Fruit fly (Drosophila melanogaster) whole organism, embryonic: ENCODE data around the gene InR.
A peak's percentile ranks its signal among the peaks of the same experiment; 100 is the strongest.

Experiments
- Asciz ChIP-seq: fragments of 200-800 bp; sonication (Bioruptor generic); optimal IDR thresholded peaks from 2 replicates; lab custom pipeline; 2017; ENCODE audit warnings: missing biosample characterization, mild to moderate bottlenecking, missing genetic modification characterization, missing genetic modification reagents
- CG10979 ChIP-seq: fragments of 200-800 bp; sonication (Bioruptor generic); optimal IDR thresholded peaks from 2 replicates; lab custom pipeline; 2018; ENCODE audit warnings: missing biosample characterization, mild to moderate bottlenecking, missing genetic modification characterization, moderate library complexity
- CG12155 ChIP-seq: fragments of 200-800 bp; sonication (Bioruptor generic); optimal IDR thresholded peaks from 3 replicates; lab custom pipeline; 2016; ENCODE audit warnings: missing biosample characterization, missing genetic modification characterization
- CG13296 ChIP-seq: fragments of 200-800 bp; sonication (Bioruptor generic); optimal IDR thresholded peaks from 3 replicates; lab custom pipeline; 2018; ENCODE audit warnings: missing biosample characterization, mild to moderate bottlenecking, missing genetic modification characterization
- CG15073 ChIP-seq: fragments of 200-800 bp; sonication (Bioruptor generic); optimal IDR thresholded peaks from 2 replicates; lab custom pipeline; 2016; ENCODE audit warnings: missing biosample characterization, missing genetic modification characterization
- CG16779 ChIP-seq: fragments of 200-800 bp; sonication (Bioruptor generic); IDR thresholded peaks from 2 replicates; pipeline ENCODE4 v1.3.6; 2022; ENCODE audit warnings: missing biosample characterization, missing genetic modification characterization
- CG18262 ChIP-seq: fragments of 200-800 bp; optimal IDR thresholded peaks from 3 replicates; lab custom pipeline; 2019; ENCODE audit warnings: missing biosample characterization, mild to moderate bottlenecking, missing genetic modification characterization, moderate library complexity
- CG18599 ChIP-seq: fragments of 200-800 bp; sonication (Bioruptor generic); optimal IDR thresholded peaks from 3 replicates; lab custom pipeline; 2017; ENCODE audit warnings: missing biosample characterization, missing genetic modification characterization, mild to moderate bottlenecking, moderate library complexity, missing genetic modification reagents
- CG18619 ChIP-seq: fragments of 200-800 bp; sonication (Bioruptor generic); optimal IDR thresholded peaks from 3 replicates; lab custom pipeline; 2017; ENCODE audit warnings: missing biosample characterization, mild to moderate bottlenecking, missing genetic modification characterization
- CG2678 ChIP-seq: fragments of 200-800 bp; sonication (Bioruptor generic); optimal IDR thresholded peaks from 3 replicates; lab custom pipeline; 2019; ENCODE audit warnings: missing biosample characterization, mild to moderate bottlenecking, missing genetic modification characterization, moderate library complexity
- CG31441 ChIP-seq: fragments of 200-800 bp; sonication (Bioruptor generic); IDR thresholded peaks from 2 replicates; pipeline ENCODE4 v1.3.6; 2022; ENCODE audit warnings: missing biosample characterization, missing genetic modification characterization
- CG33557 ChIP-seq: fragments of 200-800 bp; sonication (Bioruptor generic); optimal IDR thresholded peaks from 2 replicates; lab custom pipeline; 2019; ENCODE audit warnings: missing biosample characterization, mild to moderate bottlenecking, missing genetic modification characterization, moderate library complexity
- CG34422 ChIP-seq: fragments of 200-800 bp; sonication (Bioruptor generic); IDR thresholded peaks from 3 replicates; pipeline ENCODE4 v1.3.6; 2022; ENCODE audit warnings: missing biosample characterization, missing genetic modification characterization
- CG6272 ChIP-seq: fragments of 200-800 bp; sonication (Bioruptor generic); IDR thresholded peaks from 2 replicates; pipeline ENCODE4 v1.3.6; 2022; ENCODE audit warnings: missing biosample characterization, missing genetic modification characterization
- CG6654 ChIP-seq: fragments of 200-800 bp; sonication (Bioruptor generic); optimal IDR thresholded peaks from 2 replicates; lab custom pipeline; 2017; ENCODE audit warnings: missing biosample characterization, mild to moderate bottlenecking, missing genetic modification characterization
- CG6683 ChIP-seq: fragments of 200-800 bp; sonication (Bioruptor generic); optimal IDR thresholded peaks from 2 replicates; lab custom pipeline; 2017; ENCODE audit warnings: missing biosample characterization, mild to moderate bottlenecking, missing genetic modification characterization, missing genetic modification reagents
- CG8388 ChIP-seq: fragments of 200-800 bp; sonication (Bioruptor generic); optimal IDR thresholded peaks from 2 replicates; lab custom pipeline; 2019; ENCODE audit warnings: missing biosample characterization, mild to moderate bottlenecking, missing genetic modification characterization, moderate library complexity
- CoRest ChIP-seq: fragments of 200-800 bp; sonication (Bioruptor generic); optimal IDR thresholded peaks from 3 replicates; lab custom pipeline; 2018; ENCODE audit warnings: missing biosample characterization, mild to moderate bottlenecking, missing genetic modification characterization, moderate library complexity
- E2f1 ChIP-seq: fragments of 200-800 bp; sonication (Bioruptor generic); IDR thresholded peaks from 2 replicates; pipeline ENCODE4 v1.3.6; 2022; ENCODE audit warnings: missing biosample characterization, missing genetic modification characterization
- Ets65A ChIP-seq: fragments of 200-800 bp; sonication (Bioruptor generic); peaks from one replicate; lab custom pipeline; 2016; ENCODE audit warnings: missing biosample characterization, missing genetic modification characterization
- Fer1 ChIP-seq: fragments of 200-800 bp; sonication (Bioruptor generic); optimal IDR thresholded peaks from 2 replicates; lab custom pipeline; 2017; ENCODE audit warnings: missing biosample characterization, mild to moderate bottlenecking, missing genetic modification characterization
- GATAe ChIP-seq: fragments of 200-800 bp; sonication (Bioruptor generic); conservative IDR thresholded peaks from 2 replicates; pipeline ENCODE4 v1.3.6; 2022; ENCODE audit warnings: missing biosample characterization, missing genetic modification characterization
- Hmx ChIP-seq: fragments of 200-800 bp; sonication (Bioruptor generic); optimal IDR thresholded peaks from 2 replicates; lab custom pipeline; 2016; ENCODE audit warnings: missing biosample characterization, missing genetic modification characterization
- Mad ChIP-seq: fragments of 200-800 bp; sonication (Bioruptor generic); optimal IDR thresholded peaks from 2 replicates; lab custom pipeline; 2016; ENCODE audit warnings: missing biosample characterization, missing genetic modification characterization
- Max ChIP-seq: fragments of 200-800 bp; sonication (Bioruptor generic); optimal IDR thresholded peaks from 2 replicates; lab custom pipeline; 2016; ENCODE audit warnings: missing biosample characterization, mild to moderate bottlenecking, missing genetic modification characterization
- Meics ChIP-seq: fragments of 200-800 bp; sonication (Bioruptor generic); optimal IDR thresholded peaks from 2 replicates; lab custom pipeline; 2017; ENCODE audit warnings: missing biosample characterization, mild to moderate bottlenecking, missing genetic modification characterization
- Myb ChIP-seq: fragments of 200-800 bp; sonication (Bioruptor generic); optimal IDR thresholded peaks from 2 replicates; lab custom pipeline; 2016; ENCODE audit warnings: missing biosample characterization, missing genetic modification characterization
- Nf-YA ChIP-seq: fragments of 200-800 bp; sonication (Bioruptor generic); IDR thresholded peaks from 2 replicates; pipeline ENCODE4 v1.3.6; 2022; ENCODE audit warnings: missing biosample characterization, missing genetic modification characterization
- NfI ChIP-seq: fragments of 200-800 bp; sonication (Bioruptor generic); optimal IDR thresholded peaks from 3 replicates; lab custom pipeline; 2018; ENCODE audit warnings: missing biosample characterization, mild to moderate bottlenecking, missing genetic modification characterization, moderate library complexity
- Xbp1 ChIP-seq: fragments of 200-800 bp; sonication (Bioruptor generic); optimal IDR thresholded peaks from 3 replicates; lab custom pipeline; 2016; ENCODE audit warnings: missing biosample characterization, mild to moderate bottlenecking, missing genetic modification characterization
- da ChIP-seq: fragments of 200-800 bp; sonication (Bioruptor generic); optimal IDR thresholded peaks from 2 replicates; lab custom pipeline; 2016; ENCODE audit warnings: missing biosample characterization, missing genetic modification characterization
- danr ChIP-seq: fragments of 200-800 bp; sonication (Bioruptor generic); IDR thresholded peaks from 2 replicates; pipeline ENCODE4 v1.3.6; 2022; ENCODE audit warnings: missing biosample characterization, missing genetic modification characterization
- dmrt11E ChIP-seq: fragments of 200-800 bp; sonication (Bioruptor generic); optimal IDR thresholded peaks from 3 replicates; lab custom pipeline; 2018; ENCODE audit warnings: missing biosample characterization, mild to moderate bottlenecking, missing genetic modification characterization, moderate library complexity
- fru ChIP-seq: fragments of >200 bp; optimal IDR thresholded peaks from 2 replicates; lab custom pipeline; 2017
- gcm ChIP-seq: fragments of 200-800 bp; sonication (Bioruptor generic); optimal IDR thresholded peaks from 2 replicates; lab custom pipeline; 2019; ENCODE audit warnings: missing biosample characterization, mild to moderate bottlenecking, missing genetic modification characterization, moderate library complexity
- grau ChIP-seq: fragments of 200-800 bp; optimal IDR thresholded peaks from 3 replicates; lab custom pipeline; 2019; ENCODE audit warnings: missing biosample characterization, mild to moderate bottlenecking, missing genetic modification characterization, moderate library complexity
- hb ChIP-seq: fragments of 200-800 bp; sonication (Bioruptor generic); IDR thresholded peaks from 3 replicates; pipeline ENCODE4 v1.3.6; 2022; ENCODE audit warnings: missing biosample characterization, missing genetic modification characterization; ENCODE audit not compliant: partially characterized antibody
- lab ChIP-seq: fragments of 200-800 bp; sonication (Bioruptor generic); optimal IDR thresholded peaks from 3 replicates; lab custom pipeline; 2017; ENCODE audit warnings: missing biosample characterization, missing genetic modification characterization, mild to moderate bottlenecking, moderate library complexity, missing genetic modification reagents
- lilli ChIP-seq: fragments of 200-800 bp; sonication (Bioruptor generic); optimal IDR thresholded peaks from 3 replicates; lab custom pipeline; 2016; ENCODE audit warnings: missing biosample characterization, missing genetic modification characterization
- lola ChIP-seq, 3 experiments: fragments of >200 bp in 2 of 3; fragments of 200-800 bp in 1 of 3; sonication (Bioruptor generic) in 1 of 3; optimal IDR thresholded peaks; 2 replicates each; lab custom pipeline; 2017 to 2019; ENCODE audit warnings: missing biosample characterization in 3 of 3, missing genetic modification characterization in 3 of 3, mild to moderate bottlenecking in 1 of 3, moderate library complexity in 1 of 3
- mirr ChIP-seq: fragments of 200-800 bp; sonication (Bioruptor generic); optimal IDR thresholded peaks from 3 replicates; lab custom pipeline; 2018; ENCODE audit warnings: missing biosample characterization, mild to moderate bottlenecking, missing genetic modification characterization
- pnt ChIP-seq: fragments of 200-800 bp; sonication (Bioruptor generic); optimal IDR thresholded peaks from 3 replicates; lab custom pipeline; 2016; ENCODE audit warnings: missing biosample characterization, missing genetic modification characterization
- row ChIP-seq: fragments of 200-800 bp; sonication (Bioruptor generic); IDR thresholded peaks from 3 replicates; pipeline ENCODE4 v1.3.6; 2022; ENCODE audit warnings: missing biosample characterization, missing genetic modification characterization
- scrt ChIP-seq: fragments of 200-800 bp; sonication (Bioruptor generic); optimal IDR thresholded peaks from 2 replicates; lab custom pipeline; 2018; ENCODE audit warnings: missing biosample characterization, mild to moderate bottlenecking, missing genetic modification characterization, moderate library complexity
- sob ChIP-seq: fragments of 200-800 bp; sonication (Bioruptor generic); IDR thresholded peaks from 2 replicates; pipeline ENCODE4 v1.3.6; 2022; ENCODE audit warnings: missing biosample characterization, missing genetic modification characterization
- sqz ChIP-seq: fragments of 200-800 bp; sonication (Bioruptor generic); optimal IDR thresholded peaks from 3 replicates; lab custom pipeline; 2018; ENCODE audit warnings: missing biosample characterization, mild to moderate bottlenecking, missing genetic modification characterization
- toy ChIP-seq: fragments of 200-800 bp; sonication (Bioruptor generic); IDR thresholded peaks from 2 replicates; pipeline ENCODE4 v1.3.6; 2022; ENCODE audit warnings: missing biosample characterization, missing genetic modification characterization
- zfh2 ChIP-seq: fragments of 200-800 bp; sonication (Bioruptor generic); optimal IDR thresholded peaks from 2 replicates; lab custom pipeline; 2016; ENCODE audit warnings: missing biosample characterization, missing genetic modification characterization

InR gene

dm6 chr3R:21656492-21657484, 37.7 kb upstream of the InR start (continued):
- no peak for TF ChIP-seq CG16779 (GFP tag; lab: Robert Waterston, UW)
- no peak for TF ChIP-seq toy (GFP tag; lab: Robert Waterston, UW)
- peak; percentile 79 for TF ChIP-seq Asciz (GFP tag; lab: Kevin White, UChicago)
- TF ChIP-seq grau, result peak; percentile 67
- TF ChIP-seq CG2678 (tag; lab: Kevin White, UChicago), result peak; percentile 79
- TF ChIP-seq Nf-YA (GFP tag; lab: Robert Waterston, UW), result 0 out of 2 replicates have a peak, but pooled peaks have one; percentile 38
- TF ChIP-seq GATAe (GFP tag; lab: Robert Waterston, UW), result no peak
- TF ChIP-seq scrt (GFP tag; lab: Kevin White, UChicago), result peak; percentile 22
- peak; percentile 39 for TF ChIP-seq Fer1 (GFP tag; lab: Kevin White, UChicago)
- no peak; the same call in 2 of the 3 replicates for TF ChIP-seq CG34422 (GFP tag; lab: Robert Waterston, UW)
- no peak for TF ChIP-seq fru (lab: Kevin White, UChicago)
- no peak for TF ChIP-seq dmrt11E (tag; lab: Kevin White, UChicago)
- TF ChIP-seq CG10979 (tag; lab: Kevin White, UChicago), result peak; percentile 58
- peak; percentile 54 for TF ChIP-seq CG18599 (GFP tag; lab: Kevin White, UChicago)
- TF ChIP-seq lab (GFP tag; lab: Kevin White, UChicago), result peak; percentile 64
- peak; percentile 25 for TF ChIP-seq Ets65A (GFP tag; lab: Kevin White, UChicago)
- no peak for TF ChIP-seq CG6272 (GFP tag; lab: Robert Waterston, UW)
- TF ChIP-seq zfh2 (GFP tag; lab: Kevin White, UChicago), result no peak
- TF ChIP-seq CG8388 (GFP tag; lab: Kevin White, UChicago), result peak; percentile 63
- TF ChIP-seq CG12155 (GFP tag; lab: Kevin White, UChicago), result peak; percentile 8
- TF ChIP-seq Xbp1, result peak; percentile 46
- TF ChIP-seq Myb (GFP tag; lab: Kevin White, UChicago), result no peak
- no peak for TF ChIP-seq Hmx
- TF ChIP-seq E2f1 (GFP tag; lab: Robert Waterston, UW), result peak; percentile 71
- TF ChIP-seq hb, result no peak
- TF ChIP-seq CG18619 (GFP tag; lab: Kevin White, UChicago), result peak; percentile 21
- no peak for TF ChIP-seq pnt
- TF ChIP-seq sob (GFP tag; lab: Robert Waterston, UW), result peak; percentile 16
- TF ChIP-seq lilli, result no peak
- peak; percentile 75 for TF ChIP-seq CoRest (tag; lab: Kevin White, UChicago)
- peak; percentile 61 for TF ChIP-seq sqz (GFP tag; lab: Kevin White, UChicago)
- peak; percentile 47 for TF ChIP-seq Meics
- TF ChIP-seq da (GFP tag; lab: Kevin White, UChicago), result no peak
- TF ChIP-seq Mad, result no peak
- TF ChIP-seq CG6654, result peak; percentile 37
- no peak for TF ChIP-seq CG33557 (GFP tag; lab: Kevin White, UChicago)
- no peak for TF ChIP-seq NfI (GFP tag; lab: Kevin White, UChicago)
- peak; percentile 64 for TF ChIP-seq danr
- TF ChIP-seq CG31441 (GFP tag; lab: Robert Waterston, UW), result peak; percentile 85
- TF ChIP-seq gcm (GFP tag; lab: Kevin White, UChicago), result peak; percentile 29
- peak; percentile 67 for TF ChIP-seq row
- TF ChIP-seq lola (GFP tag; optimal IDR thresholded peaks at IDR 0.05; lab: Kevin White, UChicago), result peak in 1 of 3 experiments; percentile 15
- peak; percentile 80 for TF ChIP-seq CG18262 (tag; lab: Kevin White, UChicago)
- peak; percentile 20 for TF ChIP-seq CG6683 (GFP tag; lab: Kevin White, UChicago)
- TF ChIP-seq CG15073 (GFP tag; lab: Kevin White, UChicago), result no peak
- no peak for TF ChIP-seq Max
- TF ChIP-seq mirr (GFP tag; lab: Kevin White, UChicago), result no peak
- TF ChIP-seq CG13296 (GFP tag; lab: Kevin White, UChicago), result peak; percentile 42
